Worm (Caenorhabditis elegans) whole organism, young adult: ENCODE results near the gene lsy-12.

Source experiments
- C06A6.2 ChIP-seq: fragments of 200-800 bp; sonication (Bioruptor generic); conservative IDR thresholded peaks from 2 replicates; pipeline ENCODE4 v1.3.6; 2022; ENCODE audit warnings: missing genetic modification characterization, missing compliant biosample characterization
- F37B4.10 ChIP-seq: fragments of 200-800 bp; sonication (Bioruptor generic); IDR thresholded peaks from 2 replicates; pipeline ENCODE4 v1.3.6; 2022; ENCODE audit warnings: missing genetic modification characterization, missing compliant biosample characterization
- F55B11.4 ChIP-seq: sonication (generic microtip); optimal IDR thresholded peaks from 2 replicates; lab custom pipeline; 2016; ENCODE audit warnings: missing compliant biosample characterization, missing genetic modification characterization, borderline replicate concordance; ENCODE audit not compliant: insufficient read depth
- F57A8.1 ChIP-seq: fragments of 200-800 bp; sonication (Bioruptor generic); optimal IDR thresholded peaks from 2 replicates; lab custom pipeline; 2018; ENCODE audit warnings: mild to moderate bottlenecking, missing genetic modification characterization, moderate library complexity, missing compliant biosample characterization
- T26A5.8 ChIP-seq: sonication (generic microtip); optimal IDR thresholded peaks from 2 replicates; lab custom pipeline; 2016; ENCODE audit warnings: missing genetic modification characterization, missing compliant biosample characterization
- Y53G8AR.9 ChIP-seq: fragments of 200-800 bp; sonication (Bioruptor generic); conservative IDR thresholded peaks from 2 replicates; pipeline ENCODE4 v1.3.6; 2022; ENCODE audit warnings: missing genetic modification reagents, missing genetic modification characterization, missing compliant biosample characterization
- Y56A3A.18 ChIP-seq: fragments of 200-800 bp; sonication (Bioruptor generic); IDR thresholded peaks from 2 replicates; pipeline ENCODE4 v1.3.6; 2022; ENCODE audit warnings: missing genetic modification reagents, missing genetic modification characterization, missing compliant biosample characterization
- Y79H2A.3 ChIP-seq: fragments of 200-800 bp; sonication (Bioruptor generic); conservative IDR thresholded peaks from 2 replicates; pipeline ENCODE4 v1.3.6; 2022; ENCODE audit warnings: missing genetic modification reagents, missing genetic modification characterization, missing compliant biosample characterization
- Y95B8A.8 ChIP-seq: fragments of 200-800 bp; sonication (Bioruptor generic); IDR thresholded peaks from 2 replicates; pipeline ENCODE4 v1.3.6; 2022; ENCODE audit warnings: missing genetic modification reagents, missing genetic modification characterization, missing compliant biosample characterization
- bed-2 ChIP-seq: fragments of 200-800 bp; sonication (Bioruptor generic); IDR thresholded peaks from 2 replicates; pipeline ENCODE4 v1.3.6; 2022; ENCODE audit warnings: missing genetic modification reagents, missing genetic modification characterization, missing compliant biosample characterization
- ceh-27 ChIP-seq: fragments of 200-800 bp; sonication (Bioruptor generic); optimal IDR thresholded peaks from 2 replicates; lab custom pipeline; 2018; ENCODE audit warnings: mild to moderate bottlenecking, missing genetic modification characterization, moderate library complexity, missing compliant biosample characterization
- ceh-79 ChIP-seq: sonication (generic microtip); optimal IDR thresholded peaks from 2 replicates; lab custom pipeline; 2017; ENCODE audit warnings: mild to moderate bottlenecking, missing genetic modification characterization, missing compliant biosample characterization
- ceh-91 ChIP-seq: fragments of 200-800 bp; sonication (Bioruptor generic); IDR thresholded peaks from 2 replicates; pipeline ENCODE4 v1.3.6; 2022; ENCODE audit warnings: missing genetic modification reagents, missing genetic modification characterization, missing compliant biosample characterization
- egrh-3 ChIP-seq: fragments of 200-800 bp; sonication (Bioruptor generic); IDR thresholded peaks from 2 replicates; pipeline ENCODE4 v1.3.6; 2022; ENCODE audit warnings: missing genetic modification reagents, missing genetic modification characterization, missing compliant biosample characterization
- hmg-20 ChIP-seq: fragments of 200-800 bp; sonication (Bioruptor generic); IDR thresholded peaks from 2 replicates; pipeline ENCODE4 v1.3.6; 2022; ENCODE audit warnings: missing genetic modification reagents, missing genetic modification characterization, missing compliant biosample characterization
- hsf-1 ChIP-seq: fragments of 200-800 bp; sonication (Bioruptor generic); IDR thresholded peaks from 2 replicates; pipeline ENCODE4 v1.3.6; 2022; ENCODE audit warnings: missing genetic modification reagents, missing genetic modification characterization, missing compliant biosample characterization
- lag-1 ChIP-seq: fragments of 200-800 bp; sonication (Bioruptor generic); IDR thresholded peaks from 2 replicates; pipeline ENCODE4 v1.3.6; 2022; ENCODE audit warnings: missing genetic modification reagents, missing genetic modification characterization, missing compliant biosample characterization
- let-607 ChIP-seq, 2 experiments: fragments of 200-800 bp in 1 of 2; sonication (Bioruptor generic) in 1 of 2; sonication (generic microtip) in 1 of 2; optimal IDR thresholded peaks; 2 replicates each; lab custom pipeline; 2016 to 2018; ENCODE audit warnings: mild to moderate bottlenecking in 2 of 2, missing compliant biosample characterization in 2 of 2, missing genetic modification characterization in 2 of 2, moderate library complexity in 2 of 2, missing genotype in 1 of 2
- lin-35 ChIP-seq, 3 experiments: fragments of 150-350 bp in 2 of 3; sonication (generic microtip) in 1 of 3; optimal IDR thresholded peaks; 2 replicates each; lab custom pipeline; 2014 to 2018; ENCODE audit warnings: missing biosample characterization in 3 of 3, missing genetic modification characterization in 3 of 3, missing genetic modification reagents in 3 of 3
- lin-40 ChIP-seq: sonication (generic microtip); optimal IDR thresholded peaks from 2 replicates; lab custom pipeline; 2016; ENCODE audit warnings: missing genetic modification characterization, mild to moderate bottlenecking, missing compliant biosample characterization, missing genotype, missing genetic modification reagents
- madf-3 ChIP-seq: fragments of 200-800 bp; sonication (Bioruptor generic); IDR thresholded peaks from 2 replicates; pipeline ENCODE4 v1.3.6; 2022; ENCODE audit warnings: missing genetic modification reagents, missing genetic modification characterization, missing compliant biosample characterization
- madf-6 ChIP-seq: fragments of 200-800 bp; sonication (Bioruptor generic); IDR thresholded peaks from 2 replicates; pipeline ENCODE4 v1.3.6; 2022; ENCODE audit warnings: missing genetic modification reagents, missing genetic modification characterization, missing compliant biosample characterization
- nfyb-1 ChIP-seq: fragments of 200-800 bp; sonication (Bioruptor generic); IDR thresholded peaks from 2 replicates; pipeline ENCODE4 v1.3.6; 2022; ENCODE audit warnings: missing genetic modification reagents, missing genetic modification characterization, missing compliant biosample characterization
- pha-4 ChIP-seq: fragments of 150-350 bp; sonication (generic microtip); optimal IDR thresholded peaks from 2 replicates; lab custom pipeline; 2014; ENCODE audit warnings: missing biosample characterization, missing genetic modification reagents, missing genetic modification characterization
- rec-8 ChIP-seq, 2 experiments: sonication (generic microtip); optimal IDR thresholded peaks; 2 replicates each; lab custom pipeline; 2016; ENCODE audit warnings: mild to moderate bottlenecking in 2 of 2, missing genetic modification characterization in 2 of 2, missing genetic modification reagents in 2 of 2, missing genotype in 2 of 2, missing biosample characterization in 1 of 2, missing compliant biosample characterization in 1 of 2, moderate library complexity in 1 of 2
- sdz-38 ChIP-seq: sonication (generic microtip); optimal IDR thresholded peaks from 2 replicates; lab custom pipeline; 2016; ENCODE audit warnings: missing genotype, missing genetic modification characterization, missing compliant biosample characterization
- snpc-4 ChIP-seq, 5 experiments: fragments of 150-350 bp in 1 of 5; sonication (generic microtip) in 4 of 5; optimal IDR thresholded peaks; 2 replicates each; lab custom pipeline; 2014 to 2018; ENCODE audit warnings: missing genetic modification characterization in 5 of 5, missing biosample characterization in 3 of 5, antibody characterized with exemption in 2 of 5, mild to moderate bottlenecking in 2 of 5, missing compliant biosample characterization in 2 of 5, missing genotype in 2 of 5, moderate library complexity in 2 of 5, missing genetic modification reagents in 1 of 5
- tlf-1 ChIP-seq: fragments of 200-800 bp; sonication (Bioruptor generic); optimal IDR thresholded peaks from 2 replicates; lab custom pipeline; 2018; ENCODE audit warnings: mild to moderate bottlenecking, missing genetic modification characterization, missing compliant biosample characterization
- xnd-1 ChIP-seq: sonication (generic microtip); optimal IDR thresholded peaks from 2 replicates; lab custom pipeline; 2016; ENCODE audit warnings: missing genotype, missing genetic modification reagents, missing genetic modification characterization, missing compliant biosample characterization
- zim-3 ChIP-seq: sonication (generic microtip); optimal IDR thresholded peaks from 2 replicates; lab custom pipeline; 2017; ENCODE audit warnings: mild to moderate bottlenecking, missing genetic modification characterization, moderate library complexity, missing compliant biosample characterization
- ztf-26 ChIP-seq: sonication (generic microtip); optimal IDR thresholded peaks from 2 replicates; lab custom pipeline; 2017; ENCODE audit warnings: missing genetic modification characterization, missing compliant biosample characterization
- ztf-28 ChIP-seq: fragments of 200-800 bp; sonication (Bioruptor generic); IDR thresholded peaks from 2 replicates; pipeline ENCODE4 v1.3.6; 2022; ENCODE audit warnings: missing genetic modification reagents, missing genetic modification characterization, missing compliant biosample characterization
- ztf-6 ChIP-seq: fragments of 200-800 bp; sonication (Bioruptor generic); IDR thresholded peaks from 2 replicates; pipeline ENCODE4 v1.3.6; 2022; ENCODE audit warnings: missing genetic modification reagents, missing genetic modification characterization, missing compliant biosample characterization

Gene lsy-12

ce11 chrV:9811154-9811553 lies 48.6 kb downstream of the lsy-12 start, which contains the start of gene sru-29:
Gene sru-29, plus strand, starts transcription at chrV:9811454.
- no peak for TF ChIP-seq hsf-1 (GFP tag; lab: Robert Waterston, UW)

DNA sequence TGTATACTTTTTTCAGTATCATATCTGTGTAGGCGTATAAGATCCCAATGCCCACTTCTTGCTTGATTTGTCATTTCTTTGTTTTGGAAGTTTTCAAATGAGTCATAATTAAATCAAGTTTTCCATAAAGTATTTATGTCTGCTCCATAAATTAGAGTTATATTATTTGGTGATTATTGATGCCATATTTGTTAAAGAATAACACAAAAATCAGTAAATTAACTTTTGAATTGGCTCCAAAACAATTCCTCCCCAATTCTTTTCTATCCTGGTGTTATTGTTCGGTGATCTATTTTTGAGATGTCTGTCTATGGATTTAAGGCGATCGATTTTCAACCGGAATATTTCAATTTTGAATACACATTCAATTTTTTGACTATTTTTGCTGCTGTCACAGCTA lies 54.6 kb downstream of the lsy-12 start, which contains the start of gene sru-37:
Gene sru-37 (plus strand): TSS at position 301 of the 400 bp plus-strand sequence.
- TF ChIP-seq Y95B8A.8: no peak
- TF ChIP-seq lin-40: no peak
- no peak for TF ChIP-seq ceh-79
- no peak for TF ChIP-seq rec-8 (tag; optimal IDR thresholded peaks at IDR 0.05; lab: Kevin White, UChicago)
- no peak for TF ChIP-seq lag-1 (GFP tag; lab: Robert Waterston, UW)
- no peak for TF ChIP-seq ceh-91 (GFP tag; lab: Robert Waterston, UW)
- TF ChIP-seq Y79H2A.3 (GFP tag; lab: Robert Waterston, UW): no peak
- no peak for TF ChIP-seq snpc-4 (GFP tag; optimal IDR thresholded peaks at IDR 0.05; lab: Kevin White, UChicago)
- no peak for TF ChIP-seq snpc-4 (tag; optimal IDR thresholded peaks at IDR 0.05; lab: Kevin White, UChicago)
- no peak for TF ChIP-seq madf-3 (GFP tag; lab: Robert Waterston, UW)
- no peak for TF ChIP-seq Y53G8AR.9 (GFP tag; lab: Robert Waterston, UW)
- TF ChIP-seq F55B11.4: no peak
- no peak for TF ChIP-seq ztf-6 (GFP tag; lab: Robert Waterston, UW)
- TF ChIP-seq bed-2: no peak
- TF ChIP-seq xnd-1: no peak
- TF ChIP-seq madf-6 (GFP tag; lab: Robert Waterston, UW): no peak
- no peak for TF ChIP-seq C06A6.2
- no peak for TF ChIP-seq Y56A3A.18 (GFP tag; lab: Robert Waterston, UW)

DNA sequence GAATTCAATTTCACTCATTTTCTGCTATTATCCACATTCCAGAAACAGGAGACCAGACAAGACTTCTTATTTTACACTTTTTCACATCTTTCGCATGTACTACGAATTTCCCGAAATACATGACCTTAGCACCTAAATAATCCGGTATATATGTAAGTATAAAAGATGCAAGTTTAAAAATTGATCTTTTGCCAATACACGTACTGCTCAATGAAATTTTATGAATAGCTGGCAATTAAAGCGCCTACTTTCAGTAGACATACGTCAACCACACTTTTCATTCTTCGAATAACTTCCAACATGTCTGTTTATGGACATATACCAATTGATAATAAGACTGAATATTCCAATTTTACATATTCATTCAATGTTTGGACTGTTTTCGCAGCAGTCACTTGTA lies 56.6 kb downstream of the lsy-12 start, which contains the start of gene sru-39:
Gene sru-39 (plus strand): TSS at position 301 of the 400 bp plus-strand sequence.
- TF ChIP-seq ztf-26 (no peak), pha-4 (tag; lab: Kevin White, UChicago) (no peak), lin-35 (GFP tag; optimal IDR thresholded peaks at IDR 0.05; lab: Kevin White, UChicago) (no peak), madf-6 (GFP tag; lab: Robert Waterston, UW) (no peak), tlf-1 (no peak), egrh-3 (GFP tag; lab: Robert Waterston, UW) (no peak), F37B4.10 (GFP tag; lab: Robert Waterston, UW) (no peak), ztf-28 (GFP tag; lab: Robert Waterston, UW) (no peak), ceh-27 (no peak), zim-3 (tag; lab: Kevin White, UChicago) (no peak), hmg-20 (GFP tag; lab: Robert Waterston, UW) (no peak), sdz-38 (no peak), F57A8.1 (no peak), nfyb-1 (GFP tag; lab: Robert Waterston, UW) (no peak), let-607 (tag; optimal IDR thresholded peaks at IDR 0.05; lab: Kevin White, UChicago) (no peak), T26A5.8 (tag; lab: Kevin White, UChicago) (no peak)

ce11 chrV:9801965-9802364 lies 57.8 kb downstream of the lsy-12 start, which contains the start of gene F46B6.10:
Gene F46B6.10, minus strand, starts transcription at chrV:9802065.
- TF ChIP-seq Y53G8AR.9 (GFP tag; lab: Robert Waterston, UW): no peak
